Fruit fly (Drosophila melanogaster) whole organism, embryonic: Measurements from ENCODE around the gene CG17377.

Source experiments
- Adf1 ChIP-seq: fragments of 200-800 bp; sonication (Bioruptor generic); IDR thresholded peaks from 2 replicates; pipeline ENCODE4 v1.3.6; 2022; ENCODE audit warnings: missing biosample characterization, missing genetic modification characterization
- Atf6 ChIP-seq: fragments of 200-800 bp; sonication (Bioruptor generic); IDR thresholded peaks from 2 replicates; pipeline ENCODE4 v1.3.6; 2022; ENCODE audit warnings: missing biosample characterization, missing genetic modification characterization
- C15 ChIP-seq: fragments of 200-800 bp; sonication (Bioruptor generic); IDR thresholded peaks from 3 replicates; pipeline ENCODE4 v1.3.6; 2022; ENCODE audit warnings: missing biosample characterization, missing genetic modification characterization
- CG11696 ChIP-seq: fragments of 200-800 bp; sonication (Bioruptor generic); IDR thresholded peaks from 2 replicates; pipeline ENCODE4 v1.3.6; 2022; ENCODE audit warnings: missing biosample characterization, missing genetic modification characterization
- CG11723 ChIP-seq: fragments of 200-800 bp; sonication (Bioruptor generic); optimal IDR thresholded peaks from 2 replicates; lab custom pipeline; 2017; ENCODE audit warnings: missing biosample characterization, mild to moderate bottlenecking, missing genetic modification characterization
- CG12071 ChIP-seq: fragments of 200-800 bp; sonication (Bioruptor generic); optimal IDR thresholded peaks from 3 replicates; lab custom pipeline; 2018; ENCODE audit warnings: missing biosample characterization, mild to moderate bottlenecking, missing genetic modification characterization
- CG12391 ChIP-seq: fragments of 200-800 bp; sonication (Bioruptor generic); optimal IDR thresholded peaks from 3 replicates; lab custom pipeline; 2018; ENCODE audit warnings: missing biosample characterization, mild to moderate bottlenecking, missing genetic modification characterization, moderate library complexity
- CG12744 ChIP-seq: fragments of 200-800 bp; sonication (Bioruptor generic); optimal IDR thresholded peaks from 2 replicates; lab custom pipeline; 2016; ENCODE audit warnings: missing biosample characterization, missing genetic modification characterization
- CG13296 ChIP-seq: fragments of 200-800 bp; sonication (Bioruptor generic); optimal IDR thresholded peaks from 3 replicates; lab custom pipeline; 2018; ENCODE audit warnings: missing biosample characterization, mild to moderate bottlenecking, missing genetic modification characterization
- CG14050 ChIP-seq: fragments of 200-800 bp; sonication (Bioruptor generic); IDR thresholded peaks from 3 replicates; pipeline ENCODE4 v1.3.6; 2022; ENCODE audit warnings: missing biosample characterization, missing genetic modification characterization
- CG16813 ChIP-seq: fragments of 200-800 bp; sonication (Bioruptor generic); IDR thresholded peaks from 3 replicates; pipeline ENCODE4 v1.3.6; 2022; ENCODE audit warnings: missing biosample characterization, missing genetic modification characterization; ENCODE audit not compliant: partially characterized antibody
- CG16815 ChIP-seq: fragments of 200-800 bp; sonication (Bioruptor generic); optimal IDR thresholded peaks from 3 replicates; lab custom pipeline; 2017; ENCODE audit warnings: missing biosample characterization, mild to moderate bottlenecking, missing genetic modification characterization
- CG17829 ChIP-seq: fragments of 200-800 bp; optimal IDR thresholded peaks from 2 replicates; lab custom pipeline; 2019; ENCODE audit warnings: missing biosample characterization, mild to moderate bottlenecking, missing genetic modification characterization, moderate library complexity
- CG18011 ChIP-seq: fragments of 200-800 bp; sonication (Bioruptor generic); optimal IDR thresholded peaks from 2 replicates; lab custom pipeline; 2017; ENCODE audit warnings: missing biosample characterization, missing genetic modification characterization, mild to moderate bottlenecking, moderate library complexity, missing genotype
- CG2129 ChIP-seq: fragments of 200-800 bp; sonication (Bioruptor generic); IDR thresholded peaks from 2 replicates; pipeline ENCODE4 v1.3.6; 2022; ENCODE audit warnings: missing biosample characterization, missing genetic modification characterization; ENCODE audit not compliant: partially characterized antibody
- CG4617 ChIP-seq: fragments of 200-800 bp; sonication (Bioruptor generic); optimal IDR thresholded peaks from 3 replicates; lab custom pipeline; 2016; ENCODE audit warnings: missing biosample characterization, missing genetic modification characterization, borderline replicate concordance
- CG4730 ChIP-seq: fragments of 200-800 bp; sonication (Bioruptor generic); IDR thresholded peaks from 2 replicates; pipeline ENCODE4 v1.3.6; 2022; ENCODE audit warnings: missing biosample characterization, missing genetic modification characterization
- CG6683 ChIP-seq: fragments of 200-800 bp; sonication (Bioruptor generic); optimal IDR thresholded peaks from 2 replicates; lab custom pipeline; 2017; ENCODE audit warnings: missing biosample characterization, mild to moderate bottlenecking, missing genetic modification characterization, missing genetic modification reagents
- CG7987 ChIP-seq: fragments of 200-800 bp; sonication (Bioruptor generic); optimal IDR thresholded peaks from 2 replicates; lab custom pipeline; 2018; ENCODE audit warnings: missing biosample characterization, mild to moderate bottlenecking, missing genetic modification characterization, moderate library complexity
- CG9437 ChIP-seq: fragments of 200-800 bp; sonication (Bioruptor generic); optimal IDR thresholded peaks from 2 replicates; lab custom pipeline; 2018; ENCODE audit warnings: missing biosample characterization, mild to moderate bottlenecking, missing genetic modification characterization
- Chrac-16 ChIP-seq: fragments of 200-800 bp; sonication (Bioruptor generic); optimal IDR thresholded peaks from 3 replicates; lab custom pipeline; 2016; ENCODE audit warnings: missing biosample characterization, missing genetic modification characterization
- CoRest ChIP-seq: fragments of 200-800 bp; sonication (Bioruptor generic); optimal IDR thresholded peaks from 3 replicates; lab custom pipeline; 2018; ENCODE audit warnings: missing biosample characterization, mild to moderate bottlenecking, missing genetic modification characterization, moderate library complexity
- CrebB ChIP-seq: fragments of 200-800 bp; sonication (Bioruptor generic); optimal IDR thresholded peaks from 3 replicates; lab custom pipeline; 2018; ENCODE audit warnings: missing biosample characterization, mild to moderate bottlenecking, missing genetic modification characterization
- H15 ChIP-seq: fragments of 200-800 bp; sonication (Bioruptor generic); IDR thresholded peaks from 3 replicates; pipeline ENCODE4 v1.3.6; 2022; ENCODE audit warnings: missing biosample characterization, missing genetic modification characterization
- HHEX ChIP-seq: fragments of 200-800 bp; sonication (Bioruptor generic); optimal IDR thresholded peaks from 3 replicates; lab custom pipeline; 2017; ENCODE audit warnings: missing biosample characterization, mild to moderate bottlenecking, missing genetic modification characterization, missing genetic modification reagents
- HLH54F ChIP-seq: fragments of 200-800 bp; sonication (Bioruptor generic); optimal IDR thresholded peaks from 3 replicates; lab custom pipeline; 2016; ENCODE audit warnings: missing biosample characterization, missing genetic modification characterization
- Hand ChIP-seq: fragments of 200-800 bp; sonication (Bioruptor generic); optimal IDR thresholded peaks from 2 replicates; lab custom pipeline; 2017; ENCODE audit warnings: mild to moderate bottlenecking, missing biosample characterization, missing genetic modification reagents, missing genetic modification characterization
- Kr ChIP-seq: fragments of 200-800 bp; sonication (Bioruptor generic); optimal IDR thresholded peaks from 2 replicates; lab custom pipeline; 2017; ENCODE audit warnings: missing biosample characterization, mild to moderate bottlenecking, missing genetic modification characterization
- Lhr ChIP-seq: fragments of 200-800 bp; sonication (Bioruptor generic); optimal IDR thresholded peaks from 3 replicates; lab custom pipeline; 2017; ENCODE audit warnings: mild to moderate bottlenecking, missing biosample characterization, missing genetic modification reagents, missing genetic modification characterization
- MTF-1 ChIP-seq: fragments of 200-800 bp; sonication (Bioruptor generic); optimal IDR thresholded peaks from 2 replicates; lab custom pipeline; 2018; ENCODE audit warnings: missing biosample characterization, mild to moderate bottlenecking, missing genetic modification characterization, borderline replicate concordance
- Nf-YC ChIP-seq: fragments of 200-800 bp; optimal IDR thresholded peaks from 3 replicates; lab custom pipeline; 2019; ENCODE audit warnings: missing biosample characterization, mild to moderate bottlenecking, missing genetic modification characterization, moderate library complexity
- YL-1 ChIP-seq: fragments of 200-800 bp; sonication (Bioruptor generic); optimal IDR thresholded peaks from 3 replicates; lab custom pipeline; 2017; ENCODE audit warnings: missing biosample characterization, mild to moderate bottlenecking, missing genetic modification characterization
- ap ChIP-seq: fragments of 200-800 bp; sonication (Bioruptor generic); IDR thresholded peaks from 2 replicates; pipeline ENCODE4 v1.3.6; 2022; ENCODE audit warnings: missing biosample characterization, missing genetic modification characterization
- chif ChIP-seq, 2 experiments: fragments of 200-800 bp; sonication (Bioruptor generic); optimal IDR thresholded peaks; 3 replicates each; lab custom pipeline; 2016; ENCODE audit warnings: missing biosample characterization in 2 of 2, missing genetic modification characterization in 2 of 2
- croc ChIP-seq: fragments of 200-800 bp; sonication (Bioruptor generic); conservative IDR thresholded peaks from 3 replicates; pipeline ENCODE4 v1.3.6; 2022; ENCODE audit warnings: missing biosample characterization, missing genetic modification characterization
- fd102C ChIP-seq: fragments of 200-800 bp; sonication (Bioruptor generic); optimal IDR thresholded peaks from 2 replicates; lab custom pipeline; 2018; ENCODE audit warnings: missing biosample characterization, mild to moderate bottlenecking, missing genetic modification characterization, moderate library complexity
- ftz-f1 ChIP-seq: fragments of 200-800 bp; sonication (Bioruptor generic); optimal IDR thresholded peaks from 2 replicates; lab custom pipeline; 2016; ENCODE audit warnings: missing biosample characterization, missing genetic modification characterization
- hb ChIP-seq: fragments of 200-800 bp; sonication (Bioruptor generic); IDR thresholded peaks from 3 replicates; pipeline ENCODE4 v1.3.6; 2022; ENCODE audit warnings: missing biosample characterization, missing genetic modification characterization; ENCODE audit not compliant: partially characterized antibody
- jumu ChIP-seq: fragments of 200-800 bp; sonication (Bioruptor generic); optimal IDR thresholded peaks from 3 replicates; lab custom pipeline; 2016; ENCODE audit warnings: missing biosample characterization, missing genetic modification characterization
- lbe ChIP-seq: fragments of 200-800 bp; sonication (Bioruptor generic); optimal IDR thresholded peaks from 2 replicates; lab custom pipeline; 2016; ENCODE audit warnings: missing biosample characterization, mild to moderate bottlenecking, missing genetic modification characterization
- mam ChIP-seq: fragments of 200-800 bp; sonication (Bioruptor generic); optimal IDR thresholded peaks from 3 replicates; lab custom pipeline; 2016; ENCODE audit warnings: missing biosample characterization, missing genetic modification characterization
- nerfin-2 ChIP-seq: fragments of 200-800 bp; sonication (Bioruptor generic); IDR thresholded peaks from 2 replicates; pipeline ENCODE4 v1.3.6; 2022; ENCODE audit warnings: missing biosample characterization, missing genetic modification characterization; ENCODE audit not compliant: partially characterized antibody
- oc ChIP-seq: fragments of 200-800 bp; sonication (Bioruptor generic); optimal IDR thresholded peaks from 2 replicates; lab custom pipeline; 2018; ENCODE audit warnings: missing biosample characterization, mild to moderate bottlenecking, missing genetic modification characterization, moderate library complexity
- org-1 ChIP-seq: fragments of 200-800 bp; sonication (Bioruptor generic); optimal IDR thresholded peaks from 2 replicates; lab custom pipeline; 2017; ENCODE audit warnings: missing biosample characterization, missing genetic modification characterization
- pan ChIP-seq, 4 experiments: fragments of >200 bp in 3 of 4; fragments of 200-800 bp in 1 of 4; sonication (Bioruptor generic) in 1 of 4; optimal IDR thresholded peaks in 3 of 4; IDR thresholded peaks in 1 of 4; 2 replicates each; pipeline versions ENCODE4 v1.3.6 to Lab custom; 2017 to 2022; ENCODE audit warnings: missing biosample characterization in 2 of 4, missing genetic modification characterization in 2 of 4, mixed read lengths in 1 of 4
- pb ChIP-seq: fragments of 200-800 bp; sonication (Bioruptor generic); optimal IDR thresholded peaks from 3 replicates; lab custom pipeline; 2016; ENCODE audit warnings: missing biosample characterization, missing genetic modification characterization
- twi ChIP-seq: fragments of 200-800 bp; optimal IDR thresholded peaks from 2 replicates; lab custom pipeline; 2019; ENCODE audit warnings: missing biosample characterization, mild to moderate bottlenecking, missing genetic modification characterization, moderate library complexity
- usp ChIP-seq: fragments of >200 bp; optimal IDR thresholded peaks from 2 replicates; lab custom pipeline; 2017; ENCODE audit warnings: missing biosample characterization, missing genetic modification characterization
- wdn ChIP-seq: fragments of 200-800 bp; sonication (Bioruptor generic); IDR thresholded peaks from 2 replicates; pipeline ENCODE4 v1.3.6; 2022; ENCODE audit warnings: missing biosample characterization, missing genetic modification characterization
- z ChIP-seq: fragments of 200-800 bp; sonication (Bioruptor generic); IDR thresholded peaks from 3 replicates; pipeline ENCODE4 v1.3.6; 2022; ENCODE audit warnings: missing biosample characterization, missing genetic modification characterization

The CG17377 gene

DNA sequence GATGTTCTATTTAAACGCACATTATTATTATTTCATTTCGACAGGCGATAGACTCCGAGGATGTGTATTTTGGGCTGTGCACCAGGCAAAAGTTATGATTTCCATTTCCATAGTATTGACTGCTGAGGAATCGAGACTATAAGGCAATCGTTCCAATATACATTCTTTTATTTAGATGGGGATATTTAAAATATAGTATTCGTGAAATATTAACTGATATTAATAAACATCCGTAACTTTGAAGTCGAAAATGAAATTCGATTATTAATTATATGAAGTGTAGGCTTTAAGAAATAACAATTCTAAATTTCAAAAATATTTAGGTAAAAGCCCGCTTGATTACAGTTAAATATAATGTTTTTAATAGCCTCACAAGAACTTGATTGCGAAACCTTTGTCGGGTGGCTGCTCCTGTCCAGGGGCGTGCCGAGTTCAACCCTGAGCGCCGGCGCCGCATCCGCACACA, 27.7 kb upstream of the CG17377 start (continued):
- no peak for TF ChIP-seq CG7987 (GFP tag; lab: Kevin White, UChicago)
- peak; percentile 47; the same call in 2 of the 3 replicates for TF ChIP-seq croc (GFP tag; lab: Robert Waterston, UW)
- peak; percentile 68 for TF ChIP-seq fd102C (GFP tag; lab: Kevin White, UChicago)
- peak; percentile 27 for TF ChIP-seq Lhr (GFP tag; lab: Kevin White, UChicago)
- TF ChIP-seq wdn (GFP tag; lab: Robert Waterston, UW), result no peak
- no peak for TF ChIP-seq CG18011
- no peak for TF ChIP-seq pb
- 0 out of 2 replicates have a peak, but pooled peaks have one; percentile 7 for TF ChIP-seq ap (GFP tag; lab: Robert Waterston, UW)
- TF ChIP-seq chif (GFP tag; optimal IDR thresholded peaks at IDR 0.05; lab: Kevin White, UChicago), result peak in 1 of 2 experiments; percentile 9
- no peak for TF ChIP-seq mam (GFP tag; lab: Kevin White, UChicago)
- peak; percentile 34 for TF ChIP-seq CG16815 (GFP tag; lab: Kevin White, UChicago)
- no peak for TF ChIP-seq C15
- TF ChIP-seq z, result no peak
- TF ChIP-seq CrebB, result no peak
- TF ChIP-seq CG6683 (GFP tag; lab: Kevin White, UChicago), result peak; percentile 11
- no peak for TF ChIP-seq CG2129 (GFP tag; lab: Robert Waterston, UW)
- TF ChIP-seq pan (optimal IDR thresholded peaks at IDR 0.05; lab: Kevin White, UChicago), result no peak
- TF ChIP-seq pan (GFP tag; optimal IDR thresholded peaks at IDR 0.05 in 1 of 2, IDR thresholded peaks at IDR 0.05 in 1 of 2), result peak in 1 of 2 experiments; percentile 15
- no peak for TF ChIP-seq CG12071
- TF ChIP-seq CG13296 (GFP tag; lab: Kevin White, UChicago), result peak; percentile 12
- no peak for TF ChIP-seq CG16813
- no peak for TF ChIP-seq CG12744
- no peak for TF ChIP-seq CG14050 (GFP tag; lab: Robert Waterston, UW)
- TF ChIP-seq CoRest (tag; lab: Kevin White, UChicago), result peak; percentile 69
- peak; percentile 16; the same call in 1 of the 2 replicates for TF ChIP-seq Atf6 (GFP tag; lab: Robert Waterston, UW)
- peak; percentile 24 for TF ChIP-seq org-1 (GFP tag; lab: Kevin White, UChicago)
- no peak for TF ChIP-seq ftz-f1
- no peak for TF ChIP-seq oc (tag; lab: Kevin White, UChicago)
- peak; percentile 71 for TF ChIP-seq CG12391
- no peak for TF ChIP-seq CG11696
- no peak for TF ChIP-seq lbe (GFP tag; lab: Kevin White, UChicago)
- peak; percentile 18 for TF ChIP-seq CG11723
- TF ChIP-seq HLH54F (GFP tag; lab: Kevin White, UChicago), result no peak
- TF ChIP-seq CG4617 (GFP tag; lab: Kevin White, UChicago), result no peak
- peak; percentile 47 for TF ChIP-seq HHEX (GFP tag; lab: Kevin White, UChicago)
- no peak for TF ChIP-seq YL-1
- no peak for TF ChIP-seq Adf1 (GFP tag; lab: Robert Waterston, UW)
- TF ChIP-seq jumu (GFP tag; lab: Kevin White, UChicago), result no peak
- no peak for TF ChIP-seq CG4730
- no peak for TF ChIP-seq H15 (GFP tag; lab: Robert Waterston, UW)
- no peak for TF ChIP-seq MTF-1 (GFP tag; lab: Kevin White, UChicago)
- TF ChIP-seq hb (GFP tag; lab: Robert Waterston, UW), result no peak
- TF ChIP-seq Kr, result no peak
- TF ChIP-seq Nf-YC (tag; lab: Kevin White, UChicago), result peak; percentile 30
- peak; percentile 80 for TF ChIP-seq CG17829 (tag; lab: Kevin White, UChicago)
- no peak for TF ChIP-seq nerfin-2 (GFP tag; lab: Robert Waterston, UW)
- no peak for TF ChIP-seq usp (GFP tag; lab: Kevin White, UChicago)
- peak; percentile 36 for TF ChIP-seq Hand (GFP tag; lab: Kevin White, UChicago)
- peak; percentile 74 for TF ChIP-seq twi
- peak; percentile 36 for TF ChIP-seq Chrac-16
- peak; percentile 53 for TF ChIP-seq CG9437 (GFP tag; lab: Kevin White, UChicago)
